Fruit fly (Drosophila melanogaster) whole organism, embryonic: Measurements from ENCODE around the gene CG13829.

Experiments used
- BtbVII ChIP-seq: fragments of 200-800 bp; sonication (Bioruptor generic); optimal IDR thresholded peaks from 3 replicates; lab custom pipeline; 2017; ENCODE audit warnings: missing biosample characterization, mild to moderate bottlenecking, missing genetic modification characterization
- Bteb2 ChIP-seq: fragments of 200-800 bp; sonication (Bioruptor generic); optimal IDR thresholded peaks from 2 replicates; lab custom pipeline; 2016; ENCODE audit warnings: missing biosample characterization, missing genetic modification characterization
- CG10274 ChIP-seq: fragments of 200-800 bp; sonication (Bioruptor generic); optimal IDR thresholded peaks from 3 replicates; lab custom pipeline; 2017; ENCODE audit warnings: missing biosample characterization, mild to moderate bottlenecking, missing genetic modification characterization
- CG10979 ChIP-seq: fragments of 200-800 bp; sonication (Bioruptor generic); optimal IDR thresholded peaks from 2 replicates; lab custom pipeline; 2018; ENCODE audit warnings: missing biosample characterization, mild to moderate bottlenecking, missing genetic modification characterization, moderate library complexity
- CG12155 ChIP-seq: fragments of 200-800 bp; sonication (Bioruptor generic); optimal IDR thresholded peaks from 3 replicates; lab custom pipeline; 2016; ENCODE audit warnings: missing biosample characterization, missing genetic modification characterization
- CG13287 ChIP-seq: fragments of 200-800 bp; sonication (Bioruptor generic); IDR thresholded peaks from 2 replicates; pipeline ENCODE4 v1.3.6; 2022; ENCODE audit warnings: missing biosample characterization, missing genetic modification characterization; ENCODE audit not compliant: partially characterized antibody
- CG13296 ChIP-seq: fragments of 200-800 bp; sonication (Bioruptor generic); optimal IDR thresholded peaks from 3 replicates; lab custom pipeline; 2018; ENCODE audit warnings: missing biosample characterization, mild to moderate bottlenecking, missing genetic modification characterization
- CG13424 ChIP-seq: fragments of 200-800 bp; sonication (Bioruptor generic); optimal IDR thresholded peaks from 2 replicates; lab custom pipeline; 2019; ENCODE audit warnings: missing biosample characterization, mild to moderate bottlenecking, missing genetic modification characterization, moderate library complexity
- CG14050 ChIP-seq: fragments of 200-800 bp; sonication (Bioruptor generic); IDR thresholded peaks from 3 replicates; pipeline ENCODE4 v1.3.6; 2022; ENCODE audit warnings: missing biosample characterization, missing genetic modification characterization
- CG15073 ChIP-seq: fragments of 200-800 bp; sonication (Bioruptor generic); optimal IDR thresholded peaks from 2 replicates; lab custom pipeline; 2016; ENCODE audit warnings: missing biosample characterization, missing genetic modification characterization
- CG1603 ChIP-seq: fragments of 200-800 bp; sonication (Bioruptor generic); optimal IDR thresholded peaks from 2 replicates; lab custom pipeline; 2019; ENCODE audit warnings: missing biosample characterization, mild to moderate bottlenecking, missing genetic modification characterization, moderate library complexity
- CG2116 ChIP-seq: fragments of 200-800 bp; sonication (Bioruptor generic); optimal IDR thresholded peaks from 3 replicates; lab custom pipeline; 2018; ENCODE audit warnings: missing biosample characterization, mild to moderate bottlenecking, missing genetic modification characterization
- CG2129 ChIP-seq: fragments of 200-800 bp; sonication (Bioruptor generic); IDR thresholded peaks from 2 replicates; pipeline ENCODE4 v1.3.6; 2022; ENCODE audit warnings: missing biosample characterization, missing genetic modification characterization; ENCODE audit not compliant: partially characterized antibody
- CG2202 ChIP-seq: fragments of 200-800 bp; sonication (Bioruptor generic); optimal IDR thresholded peaks from 2 replicates; lab custom pipeline; 2018; ENCODE audit warnings: missing biosample characterization, mild to moderate bottlenecking, missing genetic modification characterization
- CG32532 ChIP-seq: fragments of 200-800 bp; sonication (Bioruptor generic); IDR thresholded peaks from 2 replicates; pipeline ENCODE4 v1.3.6; 2022; ENCODE audit warnings: missing biosample characterization, missing genetic modification characterization
- CG4707 ChIP-seq: fragments of 200-800 bp; sonication (Bioruptor generic); optimal IDR thresholded peaks from 2 replicates; lab custom pipeline; 2018; ENCODE audit warnings: missing biosample characterization, mild to moderate bottlenecking, missing genetic modification characterization, moderate library complexity
- CG4854 ChIP-seq: fragments of 200-800 bp; sonication (Bioruptor generic); optimal IDR thresholded peaks from 2 replicates; lab custom pipeline; 2016; ENCODE audit warnings: missing biosample characterization, missing genetic modification characterization, inconsistent platforms
- CG8478 ChIP-seq: fragments of >200 bp; optimal IDR thresholded peaks from 2 replicates; lab custom pipeline; 2018
- CHES-1-like ChIP-seq: fragments of 200-800 bp; sonication (Bioruptor generic); optimal IDR thresholded peaks from 2 replicates; lab custom pipeline; 2016; ENCODE audit warnings: missing biosample characterization, missing genetic modification characterization
- CrebB ChIP-seq: fragments of 200-800 bp; sonication (Bioruptor generic); optimal IDR thresholded peaks from 3 replicates; lab custom pipeline; 2018; ENCODE audit warnings: missing biosample characterization, mild to moderate bottlenecking, missing genetic modification characterization
- Elba2 ChIP-seq: fragments of 200-800 bp; sonication (Bioruptor generic); optimal IDR thresholded peaks from 3 replicates; lab custom pipeline; 2016; ENCODE audit warnings: missing biosample characterization, missing genetic modification characterization
- Ets97D ChIP-seq: fragments of 200-800 bp; sonication (Bioruptor generic); optimal IDR thresholded peaks from 3 replicates; lab custom pipeline; 2016; ENCODE audit warnings: missing biosample characterization, missing genetic modification characterization
- Gsc ChIP-seq: fragments of 200-800 bp; sonication (Bioruptor generic); IDR thresholded peaks from 2 replicates; pipeline ENCODE4 v1.3.6; 2022; ENCODE audit warnings: missing biosample characterization, missing genetic modification characterization
- HmgZ ChIP-seq: fragments of 200-800 bp; sonication (Bioruptor generic); optimal IDR thresholded peaks from 2 replicates; lab custom pipeline; 2018; ENCODE audit warnings: missing biosample characterization, mild to moderate bottlenecking, missing genetic modification characterization
- Hmr ChIP-seq: fragments of 200-800 bp; sonication (Bioruptor generic); optimal IDR thresholded peaks from 3 replicates; lab custom pipeline; 2017; ENCODE audit warnings: mild to moderate bottlenecking, missing biosample characterization, missing genetic modification reagents, missing genetic modification characterization
- Hmx ChIP-seq: fragments of 200-800 bp; sonication (Bioruptor generic); optimal IDR thresholded peaks from 2 replicates; lab custom pipeline; 2016; ENCODE audit warnings: missing biosample characterization, missing genetic modification characterization
- Lhr ChIP-seq: fragments of 200-800 bp; sonication (Bioruptor generic); optimal IDR thresholded peaks from 3 replicates; lab custom pipeline; 2017; ENCODE audit warnings: mild to moderate bottlenecking, missing biosample characterization, missing genetic modification reagents, missing genetic modification characterization
- Lim3 ChIP-seq: fragments of 200-800 bp; sonication (Bioruptor generic); IDR thresholded peaks from 2 replicates; pipeline ENCODE4 v1.3.6; 2022; ENCODE audit warnings: missing biosample characterization, missing genetic modification characterization
- Nf-YB ChIP-seq: fragments of 200-800 bp; sonication (Bioruptor generic); optimal IDR thresholded peaks from 3 replicates; lab custom pipeline; 2019; ENCODE audit warnings: missing biosample characterization, mild to moderate bottlenecking, missing genetic modification characterization, moderate library complexity
- Rfx ChIP-seq: fragments of 200-800 bp; sonication (Bioruptor generic); IDR thresholded peaks from 2 replicates; pipeline ENCODE4 v1.3.6; 2022; ENCODE audit warnings: missing biosample characterization, missing genetic modification characterization
- Six4 ChIP-seq: fragments of 200-800 bp; sonication (Bioruptor generic); optimal IDR thresholded peaks from 2 replicates; lab custom pipeline; 2016; ENCODE audit warnings: missing biosample characterization, missing genetic modification characterization
- Sry-δ ChIP-seq: fragments of 200-800 bp; sonication (Bioruptor generic); optimal IDR thresholded peaks from 2 replicates; lab custom pipeline; 2016; ENCODE audit warnings: missing biosample characterization, missing genetic modification characterization
- bowl ChIP-seq: fragments of 200-800 bp; sonication (Bioruptor generic); IDR thresholded peaks from 2 replicates; pipeline ENCODE4 v1.3.6; 2022; ENCODE audit warnings: missing biosample characterization, missing genetic modification characterization
- br ChIP-seq: fragments of >200 bp; optimal IDR thresholded peaks from 2 replicates; lab custom pipeline; 2017
- cas ChIP-seq: fragments of 200-800 bp; sonication (Bioruptor generic); IDR thresholded peaks from 2 replicates; pipeline ENCODE4 v1.3.6; 2022; ENCODE audit warnings: missing biosample characterization, missing genetic modification characterization
- crp ChIP-seq, 2 experiments: fragments of 200-800 bp; sonication (Bioruptor generic); optimal IDR thresholded peaks; 2 replicates in 1 of 2; 3 replicates in 1 of 2; lab custom pipeline; 2017; ENCODE audit warnings: missing biosample characterization in 2 of 2, missing genetic modification characterization in 2 of 2, mild to moderate bottlenecking in 1 of 2, moderate library complexity in 1 of 2
- da ChIP-seq: fragments of 200-800 bp; sonication (Bioruptor generic); optimal IDR thresholded peaks from 2 replicates; lab custom pipeline; 2016; ENCODE audit warnings: missing biosample characterization, missing genetic modification characterization
- dm ChIP-seq: fragments of 200-800 bp; sonication (Bioruptor generic); optimal IDR thresholded peaks from 3 replicates; lab custom pipeline; 2016; ENCODE audit warnings: missing biosample characterization, missing genetic modification characterization
- dpn ChIP-seq, 2 experiments: fragments of 200-800 bp; sonication (Bioruptor generic); optimal IDR thresholded peaks; 3 replicates each; lab custom pipeline; 2016; ENCODE audit warnings: missing biosample characterization in 2 of 2, missing genetic modification characterization in 2 of 2
- grau ChIP-seq: fragments of 200-800 bp; optimal IDR thresholded peaks from 3 replicates; lab custom pipeline; 2019; ENCODE audit warnings: missing biosample characterization, mild to moderate bottlenecking, missing genetic modification characterization, moderate library complexity
- ham ChIP-seq: fragments of 200-800 bp; sonication (Bioruptor generic); IDR thresholded peaks from 2 replicates; pipeline ENCODE4 v1.3.6; 2022; ENCODE audit warnings: missing biosample characterization, missing genetic modification characterization
- hth ChIP-seq: fragments of >200 bp; optimal IDR thresholded peaks from 2 replicates; lab custom pipeline; 2017; ENCODE audit warnings: inconsistent platforms
- kni ChIP-seq: fragments of 200-800 bp; sonication (Bioruptor generic); optimal IDR thresholded peaks from 3 replicates; lab custom pipeline; 2017; ENCODE audit warnings: mild to moderate bottlenecking, missing biosample characterization, missing genetic modification reagents, missing genetic modification characterization
- nerfin-2 ChIP-seq: fragments of 200-800 bp; sonication (Bioruptor generic); IDR thresholded peaks from 2 replicates; pipeline ENCODE4 v1.3.6; 2022; ENCODE audit warnings: missing biosample characterization, missing genetic modification characterization; ENCODE audit not compliant: partially characterized antibody
- pan ChIP-seq, 4 experiments: fragments of >200 bp in 3 of 4; fragments of 200-800 bp in 1 of 4; sonication (Bioruptor generic) in 1 of 4; optimal IDR thresholded peaks in 3 of 4; IDR thresholded peaks in 1 of 4; 2 replicates each; pipeline versions ENCODE4 v1.3.6 to Lab custom; 2017 to 2022; ENCODE audit warnings: missing biosample characterization in 2 of 4, missing genetic modification characterization in 2 of 4, mixed read lengths in 1 of 4
- pzg ChIP-seq: fragments of 200-800 bp; sonication (Bioruptor generic); optimal IDR thresholded peaks from 3 replicates; lab custom pipeline; 2018; ENCODE audit warnings: missing biosample characterization, mild to moderate bottlenecking, missing genetic modification characterization, moderate library complexity
- slbo ChIP-seq: fragments of 200-800 bp; sonication (Bioruptor generic); IDR thresholded peaks from 2 replicates; pipeline ENCODE4 v1.3.6; 2022; ENCODE audit warnings: missing biosample characterization, missing genetic modification characterization
- so ChIP-seq: fragments of 200-800 bp; sonication (Bioruptor generic); IDR thresholded peaks from 3 replicates; pipeline ENCODE4 v1.3.6; 2022; ENCODE audit warnings: missing biosample characterization, missing genetic modification characterization
- unc-4 ChIP-seq: fragments of 200-800 bp; sonication (Bioruptor generic); IDR thresholded peaks from 2 replicates; pipeline ENCODE4 v1.3.6; 2022; ENCODE audit warnings: missing biosample characterization, missing genetic modification characterization; ENCODE audit not compliant: partially characterized antibody
- wor ChIP-seq: fragments of 200-800 bp; sonication (Bioruptor generic); IDR thresholded peaks from 2 replicates; pipeline ENCODE4 v1.3.6; 2022; ENCODE audit warnings: missing biosample characterization, missing genetic modification characterization
- z ChIP-seq: fragments of 200-800 bp; sonication (Bioruptor generic); IDR thresholded peaks from 3 replicates; pipeline ENCODE4 v1.3.6; 2022; ENCODE audit warnings: missing biosample characterization, missing genetic modification characterization

The CG13829 gene

DNA sequence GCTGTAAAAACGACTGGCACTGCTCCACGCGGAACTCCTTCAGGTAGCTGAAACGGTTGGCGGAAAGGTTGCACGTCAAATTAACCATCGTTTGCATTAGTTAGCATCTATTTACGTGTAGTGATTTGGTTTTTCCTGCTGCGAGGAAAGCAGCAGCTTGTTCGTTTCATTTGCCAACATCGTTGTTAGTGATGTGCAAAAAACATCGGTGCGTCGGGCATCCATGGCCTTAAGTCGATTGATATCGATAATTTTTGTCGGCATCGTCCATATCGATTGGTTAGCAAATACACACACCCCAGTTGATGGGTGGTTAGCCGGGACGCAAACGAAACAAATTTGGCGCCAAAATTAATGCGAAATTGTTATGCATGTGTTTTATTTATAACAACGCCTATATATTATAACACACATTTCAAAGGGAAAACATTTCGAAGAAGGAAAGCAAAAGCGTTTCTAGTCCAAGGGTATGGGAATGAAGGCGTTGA lies 3.4 kb downstream of the CG13829 start, which contains the start of gene unk (continued):
- TF ChIP-seq Gsc (GFP tag; lab: Robert Waterston, UW) (no peak), CG12155 (peak; percentile 33), CG8478 (no peak), slbo (peak; percentile 72), HmgZ (tag; lab: Kevin White, UChicago) (peak; percentile 74), ham (GFP tag; lab: Robert Waterston, UW) (no peak), Bteb2 (GFP tag; lab: Kevin White, UChicago) (no peak), da (GFP tag; lab: Kevin White, UChicago) (no peak), Lhr (peak; percentile 64), CG4854 (no peak), Six4 (GFP tag; lab: Kevin White, UChicago) (no peak), pan (optimal IDR thresholded peaks at IDR 0.05; lab: Kevin White, UChicago) (no peak), pan (GFP tag; optimal IDR thresholded peaks at IDR 0.05 in 1 of 2, IDR thresholded peaks at IDR 0.05 in 1 of 2) (peak in 1 of 2 experiments; percentile 8), Ets97D (GFP tag; lab: Kevin White, UChicago) (peak; percentile 64), dpn (GFP tag; optimal IDR thresholded peaks at IDR 0.05; lab: Kevin White, UChicago) (peak; percentile 8 to 51), unc-4 (GFP tag; lab: Robert Waterston, UW) (peak; percentile 98), CG13424 (tag; lab: Kevin White, UChicago) (peak; percentile 17), CG4707 (GFP tag; lab: Kevin White, UChicago) (no peak), CG14050 (GFP tag; lab: Robert Waterston, UW) (no peak), kni (no peak), pzg (GFP tag; lab: Kevin White, UChicago) (peak; percentile 92), CrebB (tag; lab: Kevin White, UChicago) (peak; percentile 5), Hmr (GFP tag; lab: Kevin White, UChicago) (peak; percentile 4), crp (GFP tag; optimal IDR thresholded peaks at IDR 0.05; lab: Kevin White, UChicago) (peak in 1 of 2 experiments; percentile 16), Sry-δ (GFP tag; lab: Kevin White, UChicago) (peak; percentile 98), so (GFP tag; lab: Robert Waterston, UW) (peak; percentile 33; the same call in 1 of the 3 replicates), CG2202 (tag; lab: Kevin White, UChicago) (no peak), Lim3 (GFP tag; lab: Robert Waterston, UW) (no peak), Nf-YB (GFP tag; lab: Kevin White, UChicago) (no peak), cas (no peak), z (GFP tag; lab: Robert Waterston, UW) (no peak), CG2129 (peak; percentile 94), CG10274 (GFP tag; lab: Kevin White, UChicago) (no peak), bowl (no peak), CHES-1-like (GFP tag; lab: Kevin White, UChicago) (peak; percentile 48), Hmx (no peak), Rfx (GFP tag; lab: Robert Waterston, UW) (peak; percentile 77), wor (GFP tag; lab: Robert Waterston, UW) (no peak), hth (no peak), CG1603 (peak; percentile 80), Elba2 (GFP tag; lab: Kevin White, UChicago) (peak; percentile 32), CG15073 (no peak), br (no peak), CG10979 (tag; lab: Kevin White, UChicago) (no peak), BtbVII (no peak), CG2116 (GFP tag; lab: Kevin White, UChicago) (peak; percentile 84), dm (GFP tag; lab: Kevin White, UChicago) (peak; percentile 57), nerfin-2 (GFP tag; lab: Robert Waterston, UW) (peak; percentile 93), CG13287 (GFP tag; lab: Robert Waterston, UW) (peak; percentile 99), CG32532 (GFP tag; lab: Robert Waterston, UW) (peak; percentile 50; the same call in 1 of the 2 replicates), CG13296 (GFP tag; lab: Kevin White, UChicago) (no peak), grau (tag; lab: Kevin White, UChicago) (peak; percentile 14)
